Worm (Caenorhabditis elegans) whole organism, young adult: ENCODE measurements around the gene Y22D7AL.3.

Experiments used
- D2030.7 ChIP-seq: fragments of 200-800 bp; sonication (Bioruptor generic); IDR thresholded peaks from 2 replicates; pipeline ENCODE4 v1.3.6; 2022; ENCODE audit warnings: missing genetic modification reagents, missing genetic modification characterization, missing compliant biosample characterization
- F33H1.4 ChIP-seq: fragments of 200-800 bp; sonication (Bioruptor generic); IDR thresholded peaks from 2 replicates; pipeline ENCODE4 v1.3.6; 2022; ENCODE audit warnings: missing genetic modification reagents, missing genetic modification characterization, missing compliant biosample characterization
- F55B11.4 ChIP-seq: sonication (generic microtip); optimal IDR thresholded peaks from 2 replicates; lab custom pipeline; 2016; ENCODE audit warnings: missing compliant biosample characterization, missing genetic modification characterization, borderline replicate concordance; ENCODE audit not compliant: insufficient read depth
- F57A8.1 ChIP-seq: fragments of 200-800 bp; sonication (Bioruptor generic); optimal IDR thresholded peaks from 2 replicates; lab custom pipeline; 2018; ENCODE audit warnings: mild to moderate bottlenecking, missing genetic modification characterization, moderate library complexity, missing compliant biosample characterization
- T26A5.8 ChIP-seq: sonication (generic microtip); optimal IDR thresholded peaks from 2 replicates; lab custom pipeline; 2016; ENCODE audit warnings: missing genetic modification characterization, missing compliant biosample characterization
- Y67H2A.10 ChIP-seq: fragments of 200-800 bp; sonication (Bioruptor generic); conservative IDR thresholded peaks from 2 replicates; pipeline ENCODE4 v1.3.6; 2022; ENCODE audit warnings: missing genetic modification reagents, missing genetic modification characterization, missing compliant biosample characterization
- Y79H2A.3 ChIP-seq: fragments of 200-800 bp; sonication (Bioruptor generic); conservative IDR thresholded peaks from 2 replicates; pipeline ENCODE4 v1.3.6; 2022; ENCODE audit warnings: missing genetic modification reagents, missing genetic modification characterization, missing compliant biosample characterization
- Y95B8A.8 ChIP-seq: fragments of 200-800 bp; sonication (Bioruptor generic); IDR thresholded peaks from 2 replicates; pipeline ENCODE4 v1.3.6; 2022; ENCODE audit warnings: missing genetic modification reagents, missing genetic modification characterization, missing compliant biosample characterization
- ZK185.1 ChIP-seq: sonication (generic microtip); optimal IDR thresholded peaks from 2 replicates; lab custom pipeline; 2016; ENCODE audit warnings: mild to moderate bottlenecking, missing genetic modification characterization, missing compliant biosample characterization; ENCODE audit not compliant: poor library complexity, severe bottlenecking
- akir-1 ChIP-seq: fragments of 200-800 bp; sonication (Bioruptor generic); optimal IDR thresholded peaks from 2 replicates; lab custom pipeline; 2018; ENCODE audit warnings: mild to moderate bottlenecking, missing genetic modification characterization, moderate library complexity, missing compliant biosample characterization
- ama-1 ChIP-seq, 3 experiments: fragments of 150-350 bp in 1 of 3; sonication (generic microtip) in 2 of 3; optimal IDR thresholded peaks; 2 replicates each; lab custom pipeline; 2014 to 2018; ENCODE audit warnings: missing biosample characterization in 2 of 3, missing genetic modification characterization in 2 of 3, missing genetic modification reagents in 2 of 3
- aptf-2 ChIP-seq: fragments of 200-800 bp; sonication (Bioruptor generic); conservative IDR thresholded peaks from 2 replicates; pipeline ENCODE4 v1.3.6; 2022; ENCODE audit warnings: missing genetic modification reagents, missing genetic modification characterization, missing compliant biosample characterization
- aptf-3 ChIP-seq: fragments of 200-800 bp; sonication (Bioruptor generic); IDR thresholded peaks from 2 replicates; pipeline ENCODE4 v1.3.6; 2022; ENCODE audit warnings: missing genetic modification characterization, missing compliant biosample characterization
- athp-1 ChIP-seq: sonication (generic microtip); optimal IDR thresholded peaks from 2 replicates; lab custom pipeline; 2017; ENCODE audit warnings: mild to moderate bottlenecking, missing genetic modification characterization, missing compliant biosample characterization
- attf-5 ChIP-seq: fragments of 200-800 bp; sonication (Bioruptor generic); optimal IDR thresholded peaks from 2 replicates; lab custom pipeline; 2018; ENCODE audit warnings: mild to moderate bottlenecking, missing genetic modification characterization, missing compliant biosample characterization
- attf-6 ChIP-seq: fragments of 200-800 bp; sonication (Bioruptor generic); IDR thresholded peaks from 2 replicates; pipeline ENCODE4 v1.3.6; 2022; ENCODE audit warnings: missing genetic modification reagents, missing genetic modification characterization, missing compliant biosample characterization
- bed-2 ChIP-seq: fragments of 200-800 bp; sonication (Bioruptor generic); IDR thresholded peaks from 2 replicates; pipeline ENCODE4 v1.3.6; 2022; ENCODE audit warnings: missing genetic modification reagents, missing genetic modification characterization, missing compliant biosample characterization
- cebp-1 ChIP-seq, 2 experiments: fragments of 200-800 bp in 1 of 2; sonication (Bioruptor generic) in 1 of 2; sonication (generic microtip) in 1 of 2; IDR thresholded peaks in 1 of 2; optimal IDR thresholded peaks in 1 of 2; 2 replicates each; pipeline versions ENCODE4 v1.3.6 to Lab custom; 2017 to 2022; ENCODE audit warnings: missing compliant biosample characterization in 2 of 2, missing genetic modification characterization in 2 of 2, mild to moderate bottlenecking in 1 of 2, missing genetic modification reagents in 1 of 2, moderate library complexity in 1 of 2
- ceh-40 ChIP-seq: fragments of 200-800 bp; sonication (Bioruptor generic); IDR thresholded peaks from 2 replicates; pipeline ENCODE4 v1.3.6; 2022; ENCODE audit warnings: missing genetic modification characterization, missing compliant biosample characterization
- ceh-58 ChIP-seq: fragments of 200-800 bp; sonication (Bioruptor generic); IDR thresholded peaks from 2 replicates; pipeline ENCODE4 v1.3.6; 2022; ENCODE audit warnings: missing genetic modification characterization, missing compliant biosample characterization
- ceh-79 ChIP-seq: sonication (generic microtip); optimal IDR thresholded peaks from 2 replicates; lab custom pipeline; 2017; ENCODE audit warnings: mild to moderate bottlenecking, missing genetic modification characterization, missing compliant biosample characterization
- chd-7 ChIP-seq: sonication (generic microtip); optimal IDR thresholded peaks from 2 replicates; lab custom pipeline; 2016; ENCODE audit warnings: mild to moderate bottlenecking, missing genetic modification characterization, moderate library complexity, missing compliant biosample characterization
- efl-1 ChIP-seq: fragments of 150-350 bp; optimal IDR thresholded peaks from 2 replicates; lab custom pipeline; 2014; ENCODE audit warnings: missing biosample characterization, missing genetic modification reagents, missing genetic modification characterization
- egrh-3 ChIP-seq: fragments of 200-800 bp; sonication (Bioruptor generic); IDR thresholded peaks from 2 replicates; pipeline ENCODE4 v1.3.6; 2022; ENCODE audit warnings: missing genetic modification reagents, missing genetic modification characterization, missing compliant biosample characterization
- gei-17 ChIP-seq: fragments of 200-800 bp; sonication (Bioruptor generic); optimal IDR thresholded peaks from 2 replicates; lab custom pipeline; 2018; ENCODE audit warnings: mild to moderate bottlenecking, missing genetic modification characterization, missing compliant biosample characterization
- hrde-1 ChIP-seq: sonication (generic microtip); optimal IDR thresholded peaks from 2 replicates; lab custom pipeline; 2016; ENCODE audit warnings: missing genetic modification characterization, mild to moderate bottlenecking, missing compliant biosample characterization, moderate library complexity, missing genotype, missing genetic modification reagents, borderline replicate concordance
- hsf-1 ChIP-seq: fragments of 200-800 bp; sonication (Bioruptor generic); IDR thresholded peaks from 2 replicates; pipeline ENCODE4 v1.3.6; 2022; ENCODE audit warnings: missing genetic modification reagents, missing genetic modification characterization, missing compliant biosample characterization
- madf-6 ChIP-seq: fragments of 200-800 bp; sonication (Bioruptor generic); IDR thresholded peaks from 2 replicates; pipeline ENCODE4 v1.3.6; 2022; ENCODE audit warnings: missing genetic modification reagents, missing genetic modification characterization, missing compliant biosample characterization
- mes-4 ChIP-seq: sonication (generic microtip); optimal IDR thresholded peaks from 2 replicates; lab custom pipeline; 2016; ENCODE audit warnings: missing genotype, missing genetic modification characterization, missing compliant biosample characterization
- nfya-2 ChIP-seq: fragments of 200-800 bp; sonication (Bioruptor generic); IDR thresholded peaks from 2 replicates; pipeline ENCODE4 v1.3.6; 2022; ENCODE audit warnings: missing genetic modification reagents, missing genetic modification characterization, missing compliant biosample characterization
- nfyb-1 ChIP-seq: fragments of 200-800 bp; sonication (Bioruptor generic); IDR thresholded peaks from 2 replicates; pipeline ENCODE4 v1.3.6; 2022; ENCODE audit warnings: missing genetic modification reagents, missing genetic modification characterization, missing compliant biosample characterization
- nhr-179 ChIP-seq: sonication (generic microtip); optimal IDR thresholded peaks from 2 replicates; lab custom pipeline; 2016; ENCODE audit warnings: mild to moderate bottlenecking, missing genetic modification characterization, missing compliant biosample characterization
- nhr-80 ChIP-seq: sonication (generic microtip); optimal IDR thresholded peaks from 2 replicates; lab custom pipeline; 2016; ENCODE audit warnings: missing genetic modification characterization, missing compliant biosample characterization
- rpc-1 ChIP-seq, 2 experiments: fragments of 150-350 bp in 1 of 2; sonication (generic microtip) in 1 of 2; optimal IDR thresholded peaks; 2 replicates each; lab custom pipeline; 2014 to 2018; ENCODE audit warnings: missing biosample characterization in 1 of 2, missing genetic modification characterization in 1 of 2, missing genetic modification reagents in 1 of 2, missing genotype in 1 of 2
- snpc-1.1 ChIP-seq: sonication (generic microtip); optimal IDR thresholded peaks from 2 replicates; lab custom pipeline; 2017; ENCODE audit warnings: missing genetic modification characterization, mild to moderate bottlenecking, missing compliant biosample characterization, antibody characterized with exemption, moderate library complexity, missing genotype, missing genetic modification reagents; ENCODE audit not compliant: insufficient read depth
- snpc-3.4 ChIP-seq: sonication (generic microtip); optimal IDR thresholded peaks from 2 replicates; lab custom pipeline; 2017; ENCODE audit warnings: missing genetic modification characterization, mild to moderate bottlenecking, missing compliant biosample characterization, antibody characterized with exemption, moderate library complexity, missing genotype, missing genetic modification reagents
- somi-1 ChIP-seq: fragments of 200-800 bp; sonication (Bioruptor generic); optimal IDR thresholded peaks from 2 replicates; lab custom pipeline; 2018; ENCODE audit warnings: mild to moderate bottlenecking, missing genetic modification characterization, missing compliant biosample characterization
- tlf-1 ChIP-seq: fragments of 200-800 bp; sonication (Bioruptor generic); optimal IDR thresholded peaks from 2 replicates; lab custom pipeline; 2018; ENCODE audit warnings: mild to moderate bottlenecking, missing genetic modification characterization, missing compliant biosample characterization
- unc-130 ChIP-seq: sonication (generic microtip); optimal IDR thresholded peaks from 2 replicates; lab custom pipeline; 2016; ENCODE audit warnings: missing genetic modification reagents, missing genetic modification characterization, missing compliant biosample characterization
- unc-62 ChIP-seq: fragments of 150-350 bp; optimal IDR thresholded peaks from 2 replicates; lab custom pipeline; 2014; ENCODE audit warnings: missing biosample characterization, missing genetic modification reagents, missing genetic modification characterization
- xnd-1 ChIP-seq: sonication (generic microtip); optimal IDR thresholded peaks from 2 replicates; lab custom pipeline; 2016; ENCODE audit warnings: missing genotype, missing genetic modification reagents, missing genetic modification characterization, missing compliant biosample characterization
- zfh-2 ChIP-seq: fragments of 200-800 bp; sonication (Bioruptor generic); conservative IDR thresholded peaks from 2 replicates; pipeline ENCODE4 v1.3.6; 2022; ENCODE audit warnings: missing genetic modification reagents, missing genetic modification characterization, missing compliant biosample characterization
- ztf-18 ChIP-seq: sonication (generic microtip); optimal IDR thresholded peaks from 2 replicates; lab custom pipeline; 2016; ENCODE audit warnings: missing genotype, mild to moderate bottlenecking, missing genetic modification characterization, missing compliant biosample characterization
- ztf-25 ChIP-seq: fragments of 200-800 bp; sonication (Bioruptor generic); IDR thresholded peaks from 2 replicates; pipeline ENCODE4 v1.3.6; 2022; ENCODE audit warnings: missing genetic modification reagents, missing genetic modification characterization, missing compliant biosample characterization
- ztf-28 ChIP-seq: fragments of 200-800 bp; sonication (Bioruptor generic); IDR thresholded peaks from 2 replicates; pipeline ENCODE4 v1.3.6; 2022; ENCODE audit warnings: missing genetic modification reagents, missing genetic modification characterization, missing compliant biosample characterization
- ztf-3 ChIP-seq: fragments of 200-800 bp; sonication (Bioruptor generic); optimal IDR thresholded peaks from 2 replicates; lab custom pipeline; 2018; ENCODE audit warnings: mild to moderate bottlenecking, missing genetic modification characterization, missing compliant biosample characterization

The Y22D7AL.3 gene

ce11 chrIII:1625660-1626275 is 15.5 kb upstream of the Y22D7AL.3 start (continued):
- TF ChIP-seq mes-4 (no peak), ztf-18 (peak; percentile 31), ZK185.1 (tag; lab: Kevin White, UChicago) (no peak), attf-5 (GFP tag; lab: Kevin White, UChicago) (peak; percentile 15), ztf-25 (peak; percentile 67; the same call in 1 of the 2 replicates), F57A8.1 (no peak), unc-62 (no peak), F33H1.4 (no peak), zfh-2 (GFP tag; lab: Robert Waterston, UW) (no peak), nfyb-1 (GFP tag; lab: Robert Waterston, UW) (peak; percentile 80), egrh-3 (GFP tag; lab: Robert Waterston, UW) (peak; percentile 46; the same call in 1 of the 2 replicates), nhr-179 (tag; lab: Kevin White, UChicago) (no peak), T26A5.8 (tag; lab: Kevin White, UChicago) (peak; percentile 54), nhr-80 (tag; lab: Kevin White, UChicago) (no peak), tlf-1 (GFP tag; lab: Kevin White, UChicago) (no peak), akir-1 (GFP tag; lab: Kevin White, UChicago) (no peak), bed-2 (GFP tag; lab: Robert Waterston, UW) (no peak), madf-6 (peak; percentile 66), F55B11.4 (no peak), aptf-2 (GFP tag; lab: Robert Waterston, UW) (no peak), hrde-1 (peak; percentile 65), ztf-3 (GFP tag; lab: Kevin White, UChicago) (peak; percentile 2), snpc-3.4 (no peak), efl-1 (GFP tag; lab: Kevin White, UChicago) (no peak), Y67H2A.10 (no peak), nfya-2 (GFP tag; lab: Robert Waterston, UW) (0 out of 2 replicates have a peak, but pooled peaks have one; percentile 3), unc-130 (GFP tag; lab: Kevin White, UChicago) (no peak), athp-1 (tag; lab: Kevin White, UChicago) (peak; percentile 91), attf-6 (GFP tag; lab: Robert Waterston, UW) (0 out of 2 replicates have a peak, but pooled peaks have one; percentile 52), chd-7 (tag; lab: Kevin White, UChicago) (peak; percentile 85), aptf-3 (GFP tag; lab: Robert Waterston, UW) (peak; percentile 82; the same call in 1 of the 2 replicates), ceh-79 (peak; percentile 76), ztf-28 (no peak), xnd-1 (no peak), snpc-1.1 (tag; lab: Kevin White, UChicago) (no peak), D2030.7 (GFP tag; lab: Robert Waterston, UW) (no peak), Y95B8A.8 (GFP tag; lab: Robert Waterston, UW) (no peak), gei-17 (GFP tag; lab: Kevin White, UChicago) (no peak), Y79H2A.3 (GFP tag; lab: Robert Waterston, UW) (no peak), ceh-40 (GFP tag; lab: Robert Waterston, UW) (0 out of 2 replicates have a peak, but pooled peaks have one; percentile 18), cebp-1 (GFP tag; IDR thresholded peaks at IDR 0.05; lab: Robert Waterston, UW) (no peak), cebp-1 (tag; optimal IDR thresholded peaks at IDR 0.05; lab: Kevin White, UChicago) (peak; percentile 56), ceh-58 (GFP tag; lab: Robert Waterston, UW) (no peak), ama-1 (optimal IDR thresholded peaks at IDR 0.05; lab: Kevin White, UChicago) (no peak), ama-1 (GFP tag; optimal IDR thresholded peaks at IDR 0.05; lab: Kevin White, UChicago) (peak in 1 of 2 experiments; percentile 93), rpc-1 (optimal IDR thresholded peaks at IDR 0.05; lab: Kevin White, UChicago) (no peak), rpc-1 (tag; optimal IDR thresholded peaks at IDR 0.05; lab: Kevin White, UChicago) (no peak), somi-1 (no peak), hsf-1 (GFP tag; lab: Robert Waterston, UW) (peak; percentile 78)
